Worm (Caenorhabditis elegans) whole organism, dauer: Measurements from ENCODE around the gene col-167.

ENCODE experiments used
- unc-62 ChIP-seq: sonication (generic microtip); optimal IDR thresholded peaks from 2 replicates; lab custom pipeline; 2017; ENCODE audit warnings: missing biosample characterization, missing genetic modification reagents, missing genetic modification characterization

The col-167 gene

ce11 chrX:6323129-6323528, at the start of gene col-167:
TSS of gene col-167 (plus strand) at chrX:6323488.
- no peak for TF ChIP-seq unc-62 (GFP tag; lab: Kevin White, UChicago)

DNA sequence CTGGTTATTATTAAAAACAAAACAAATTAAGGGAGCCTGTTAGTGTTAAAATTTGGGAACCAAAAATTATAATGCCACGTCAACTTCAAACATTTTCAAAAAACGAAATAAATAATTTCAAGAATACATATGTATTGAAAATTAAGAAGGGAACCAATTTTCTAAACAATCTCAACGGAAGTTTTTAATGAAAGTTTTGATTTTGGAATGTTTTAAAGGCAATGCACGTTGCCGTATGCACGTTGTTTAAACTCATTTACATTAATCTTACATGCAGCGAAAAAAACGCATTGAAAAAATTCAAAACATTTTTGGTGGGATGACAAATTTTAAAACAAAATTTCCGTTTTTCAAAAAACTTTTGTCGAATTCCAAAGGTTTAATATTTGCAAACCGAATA, 49.5 kb upstream of the col-167 start:
- no peak for TF ChIP-seq unc-62 (GFP tag; lab: Kevin White, UChicago)

DNA sequence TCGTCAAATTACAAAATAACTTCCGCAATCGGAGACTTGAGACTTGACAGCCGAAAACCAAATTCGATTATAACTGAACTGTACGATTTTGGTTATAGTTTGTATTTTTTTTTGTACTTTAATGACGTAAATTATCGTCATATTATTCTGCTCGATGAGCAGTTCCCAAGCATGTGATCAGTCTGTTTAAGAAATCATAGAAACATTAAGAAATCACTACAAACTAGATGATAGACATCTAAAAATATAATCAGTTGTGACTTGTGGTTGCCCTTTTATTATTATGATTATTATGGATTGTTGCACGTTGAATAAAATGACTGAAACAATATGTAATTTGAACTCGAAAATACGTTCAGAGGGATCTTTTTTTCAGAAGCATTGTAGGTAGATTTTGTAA, 49.0 kb upstream of the col-167 start:
- no peak for TF ChIP-seq unc-62 (GFP tag; lab: Kevin White, UChicago)

DNA sequence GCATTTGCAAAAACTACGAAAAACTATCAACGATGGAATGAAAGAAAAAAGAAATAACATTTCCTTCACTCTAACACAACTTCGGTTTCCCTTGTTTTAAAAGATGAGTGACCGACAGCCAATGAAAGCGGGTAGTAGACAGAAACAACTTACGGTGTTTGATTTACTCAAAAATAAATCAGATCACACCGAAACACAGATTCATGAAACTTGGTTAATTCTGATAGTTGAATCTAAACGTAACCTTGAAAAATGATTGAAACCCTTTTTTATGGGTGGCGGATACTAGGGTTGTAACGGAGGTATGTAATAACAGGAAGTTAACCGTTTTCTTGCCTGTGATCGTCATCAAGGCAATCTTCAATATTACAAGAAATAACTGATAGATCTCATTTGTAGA, 47.9 kb upstream of the col-167 start:
- no peak for TF ChIP-seq unc-62 (GFP tag; lab: Kevin White, UChicago)

ce11 chrX:6276701-6277100, 46.6 kb upstream of the col-167 start:
- no peak for TF ChIP-seq unc-62 (GFP tag; lab: Kevin White, UChicago)

DNA sequence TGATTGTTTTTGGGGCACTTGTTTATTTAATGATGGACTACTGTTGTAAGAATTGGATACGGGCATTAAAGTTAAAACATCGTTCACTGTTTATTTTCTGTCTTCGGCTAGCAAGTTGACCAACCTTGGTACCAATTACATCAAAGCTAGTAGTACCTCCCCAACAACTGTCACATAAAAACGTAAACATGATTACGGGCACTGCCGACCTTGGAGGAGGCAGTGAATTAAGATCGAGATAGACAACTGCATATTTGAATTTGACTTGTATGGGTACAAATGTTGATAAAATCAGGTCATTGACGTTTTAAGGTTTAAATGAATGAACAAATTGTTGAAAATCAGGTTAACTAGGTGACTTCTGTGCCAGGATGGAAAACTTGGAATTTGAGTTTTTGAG, 46.0 kb upstream of the col-167 start:
- no peak for TF ChIP-seq unc-62 (GFP tag; lab: Kevin White, UChicago)

DNA sequence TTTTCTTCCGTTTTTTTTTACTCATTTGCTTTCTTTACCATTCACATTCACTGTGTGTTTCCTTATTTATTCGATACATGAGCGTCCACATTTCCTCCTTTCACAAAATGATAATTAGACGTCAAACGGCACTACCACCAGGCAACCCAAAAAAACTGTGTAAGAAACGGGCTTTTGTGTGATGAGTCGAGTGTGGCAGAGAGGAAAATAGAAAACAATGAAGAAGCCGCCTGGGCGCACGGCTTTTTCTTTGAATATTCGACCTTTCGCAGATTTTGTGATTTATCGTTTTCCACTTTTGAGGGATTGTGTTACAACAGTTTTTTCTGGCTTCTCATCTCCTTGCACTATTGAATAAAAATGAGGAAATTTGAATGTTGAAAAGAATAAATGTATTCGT, 45.0 kb upstream of the col-167 start:
- no peak for TF ChIP-seq unc-62 (GFP tag; lab: Kevin White, UChicago)

- no peak for TF ChIP-seq unc-62 (GFP tag; lab: Kevin White, UChicago)
These were observed 43.7 kb upstream of the col-167 start, which contains the start of gene col-166 for ce11 chrX:6279625-6280024. TSS of gene col-166 (plus strand) at chrX:6280016.

DNA sequence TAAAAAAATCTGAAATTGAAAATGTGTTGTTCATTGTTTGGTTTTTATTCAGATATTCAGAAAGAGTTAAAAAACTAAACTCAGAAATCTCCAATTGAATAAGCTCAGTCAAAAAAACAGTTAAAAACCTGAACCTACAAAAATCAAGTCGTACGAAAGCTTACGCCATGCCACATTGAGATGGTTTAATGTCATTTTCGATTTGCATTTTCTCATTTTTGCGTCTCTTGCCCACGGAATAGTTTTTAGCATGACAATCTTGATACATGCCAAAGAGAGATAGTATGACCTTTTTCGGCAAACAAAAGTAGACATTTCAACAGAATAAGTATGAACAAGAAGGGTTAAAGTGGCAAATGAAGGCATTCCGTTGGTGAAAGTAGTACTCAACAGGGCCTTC, 42.3 kb upstream of the col-167 start:
- no peak for TF ChIP-seq unc-62 (GFP tag; lab: Kevin White, UChicago)

- TF ChIP-seq unc-62 (GFP tag; lab: Kevin White, UChicago), result no peak
These were observed 37.1 kb upstream of the col-167 start for ce11 chrX:6286154-6286553.

DNA sequence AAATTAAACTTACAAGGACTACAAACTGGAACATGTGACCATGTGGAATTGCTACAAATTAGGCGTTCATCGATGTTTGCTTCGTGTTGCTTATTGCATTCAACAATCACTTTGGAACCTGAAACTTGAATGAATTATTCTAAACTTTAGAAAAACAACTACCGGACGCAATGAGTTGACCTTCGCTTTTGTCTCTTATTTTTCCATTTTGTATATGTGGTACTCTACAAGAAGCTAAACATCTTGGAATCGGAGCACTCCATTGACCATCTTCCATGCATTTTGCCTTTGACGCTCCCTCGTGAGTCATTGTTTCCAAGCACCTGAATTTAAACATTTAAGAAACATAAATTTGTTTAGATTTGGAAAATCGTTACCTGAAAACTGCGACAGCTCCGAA, 34.2 kb upstream of the col-167 start:
- TF ChIP-seq unc-62 (GFP tag; lab: Kevin White, UChicago), result no peak

ce11 chrX:6291632-6292031, 31.7 kb upstream of the col-167 start, which contains the start of gene lev-9:
TSS of gene lev-9 (minus strand) at chrX:6291732.
- TF ChIP-seq unc-62 (GFP tag; lab: Kevin White, UChicago), result no peak

DNA sequence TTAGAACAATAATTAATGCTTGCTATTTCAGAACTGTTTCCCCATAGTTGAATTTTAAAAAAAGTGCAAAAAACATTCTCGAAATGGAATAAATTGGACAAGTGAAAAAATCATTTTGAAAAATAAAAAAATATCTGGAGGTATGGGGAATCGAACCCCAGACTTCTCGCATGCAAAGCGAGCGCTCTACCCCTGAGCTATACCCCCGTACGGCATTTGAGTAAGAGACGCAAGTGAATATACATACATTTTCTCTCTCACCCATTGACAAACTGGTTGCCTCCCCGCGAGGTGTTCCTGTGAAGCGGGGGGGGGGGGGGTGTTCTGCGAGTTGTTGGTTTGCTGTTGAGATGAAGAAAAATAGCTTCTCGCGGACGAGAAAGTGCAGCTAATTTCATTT, 31.1 kb upstream of the col-167 start:
- no peak for TF ChIP-seq unc-62 (GFP tag; lab: Kevin White, UChicago)

- no peak for TF ChIP-seq unc-62 (GFP tag; lab: Kevin White, UChicago)
These were observed 30.5 kb upstream of the col-167 start, which contains the start of gene mom-1 for ce11 chrX:6292812-6293211. TSS of gene mom-1 (plus strand) at chrX:6293112.

DNA sequence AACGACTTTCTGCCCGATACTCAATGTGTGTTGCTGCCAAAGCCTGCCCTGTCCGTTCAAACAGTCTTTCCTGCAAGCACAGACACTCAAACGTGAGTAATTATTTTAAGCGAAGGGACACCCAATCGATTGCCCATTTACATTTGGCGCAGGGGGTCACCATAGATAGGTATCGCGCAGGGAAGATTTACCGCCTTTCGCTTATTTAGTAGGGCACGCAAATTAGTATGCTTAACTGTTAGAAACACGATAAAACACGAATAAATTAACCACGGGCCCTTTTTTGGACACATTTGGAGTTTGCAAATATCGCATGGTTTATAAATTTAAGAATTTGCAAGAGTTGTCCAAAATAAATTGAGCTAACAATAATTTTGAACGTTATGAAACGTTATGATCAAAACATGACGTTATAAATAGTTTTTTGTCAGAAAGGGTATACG, 26.9 kb upstream of the col-167 start:
- peak; percentile 59 for TF ChIP-seq unc-62 (GFP tag; lab: Kevin White, UChicago)

DNA sequence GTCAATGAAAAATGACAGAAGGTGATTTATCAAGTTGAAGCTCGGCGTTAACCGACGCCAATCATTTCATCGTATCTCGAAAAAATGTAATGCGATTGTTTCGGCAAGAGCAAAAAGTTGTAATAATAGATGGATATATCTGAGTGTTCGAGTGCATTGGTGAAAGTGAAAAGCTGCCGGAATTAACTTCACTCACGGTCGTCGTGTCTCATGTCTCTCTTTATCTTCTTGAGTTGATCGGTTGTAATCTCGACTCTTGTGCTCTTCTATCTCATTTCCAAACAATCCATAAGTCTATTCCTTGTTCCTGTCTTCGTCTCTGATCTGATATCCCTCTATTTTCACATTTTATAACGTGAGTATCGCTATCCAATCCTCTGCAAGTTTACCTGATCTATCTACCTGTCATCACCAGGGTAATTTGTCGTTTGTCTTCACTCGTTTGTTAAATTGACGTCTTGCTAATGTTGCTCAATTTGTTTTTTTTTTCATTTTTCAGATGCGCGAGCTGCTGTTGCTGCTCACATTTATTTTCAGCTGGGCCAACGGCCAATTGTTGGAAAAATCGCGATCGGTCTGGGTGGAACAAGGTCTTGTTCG, 23.5 kb upstream of the col-167 start, which contains the start of gene cest-16:
Gene cest-16, plus strand, starts transcription at position 302 of the 600 bp plus-strand sequence.
- no peak for TF ChIP-seq unc-62 (GFP tag; lab: Kevin White, UChicago)

ce11 chrX:6311391-6311790, 11.9 kb upstream of the col-167 start, which contains the start of gene npr-38:
TSS of gene npr-38 (plus strand) at chrX:6311691.
- TF ChIP-seq unc-62 (GFP tag; lab: Kevin White, UChicago), result no peak
